Worm (Caenorhabditis elegans) whole organism, early embryonic: ENCODE data around the gene C28D4.7.
"Not testable (repeated sequence)": the region's sequence is repeated elsewhere in the genome, so short reads cannot be mapped to it uniquely, and the experiment has no call there.

ENCODE experiments used
- B0310.2 ChIP-seq: sonication (generic microtip); optimal IDR thresholded peaks from 2 replicates; lab custom pipeline; 2016; ENCODE audit warnings: mild to moderate bottlenecking, missing genetic modification characterization, missing compliant biosample characterization
- F13C5.2 ChIP-seq: sonication (generic microtip); optimal IDR thresholded peaks from 2 replicates; lab custom pipeline; 2017; ENCODE audit warnings: mild to moderate bottlenecking, missing genetic modification characterization, inconsistent platforms, missing compliant biosample characterization
- aly-1 ChIP-seq: sonication (generic microtip); optimal IDR thresholded peaks from 2 replicates; lab custom pipeline; 2016; ENCODE audit warnings: missing genetic modification characterization, missing compliant biosample characterization
- ama-1 ChIP-seq: fragments of 150-350 bp; optimal IDR thresholded peaks from 2 replicates; lab custom pipeline; 2014
- ceh-13 ChIP-seq: fragments of 200-800 bp; sonication (Bioruptor generic); optimal IDR thresholded peaks from 2 replicates; lab custom pipeline; 2018; ENCODE audit warnings: mild to moderate bottlenecking, missing genetic modification characterization, missing compliant biosample characterization
- ceh-36 ChIP-seq: sonication (generic microtip); optimal IDR thresholded peaks from 2 replicates; lab custom pipeline; 2016; ENCODE audit warnings: missing genetic modification characterization, inconsistent platforms, missing compliant biosample characterization
- ets-7 ChIP-seq: sonication (generic microtip); optimal IDR thresholded peaks from 2 replicates; lab custom pipeline; 2016; ENCODE audit warnings: missing genotype, missing genetic modification characterization, missing compliant biosample characterization
- flt-1 ChIP-seq: fragments of 200-800 bp; sonication (Bioruptor generic); IDR thresholded peaks from 2 replicates; pipeline ENCODE4 v1.3.6; 2022; ENCODE audit warnings: missing genetic modification characterization, missing compliant biosample characterization
- hmbx-1 ChIP-seq: sonication (generic microtip); optimal IDR thresholded peaks from 2 replicates; lab custom pipeline; 2016; ENCODE audit warnings: mild to moderate bottlenecking, missing genetic modification characterization, missing compliant biosample characterization
- hmg-4 ChIP-seq: fragments of 200-800 bp; sonication (Bioruptor generic); optimal IDR thresholded peaks from 2 replicates; lab custom pipeline; 2018; ENCODE audit warnings: mild to moderate bottlenecking, missing genetic modification characterization, missing compliant biosample characterization
- hnd-1 ChIP-seq: sonication (generic microtip); optimal IDR thresholded peaks from 2 replicates; lab custom pipeline; 2016; ENCODE audit warnings: missing genetic modification characterization, missing compliant biosample characterization
- pes-1 ChIP-seq: fragments of 200-800 bp; sonication (Bioruptor generic); IDR thresholded peaks from 2 replicates; pipeline ENCODE4 v1.3.6; 2022; ENCODE audit warnings: missing genetic modification reagents, missing genetic modification characterization, missing compliant biosample characterization
- scrt-1 ChIP-seq: fragments of 200-800 bp; sonication (Bioruptor generic); IDR thresholded peaks from 2 replicates; pipeline ENCODE4 v1.3.6; 2022; ENCODE audit warnings: missing genetic modification characterization, missing compliant biosample characterization
- sea-1 ChIP-seq: fragments of 200-800 bp; sonication (Bioruptor generic); conservative IDR thresholded peaks from 2 replicates; pipeline ENCODE4 v1.3.6; 2022; ENCODE audit warnings: missing genetic modification characterization, missing compliant biosample characterization
- tbx-11 ChIP-seq: fragments of 200-800 bp; sonication (Bioruptor generic); IDR thresholded peaks from 2 replicates; pipeline ENCODE4 v1.3.6; 2022; ENCODE audit warnings: missing genetic modification characterization, missing compliant biosample characterization
- tbx-37 ChIP-seq: fragments of 200-800 bp; sonication (Bioruptor generic); conservative IDR thresholded peaks from 2 replicates; pipeline ENCODE4 v1.3.6; 2022; ENCODE audit warnings: missing genetic modification reagents, missing genetic modification characterization, missing compliant biosample characterization
- tra-4 ChIP-seq: sonication (generic microtip); optimal IDR thresholded peaks from 2 replicates; lab custom pipeline; 2017; ENCODE audit warnings: missing genetic modification characterization, missing compliant biosample characterization

Gene C28D4.7

ce11 chrIV:9748342-9748741, 5.4 kb upstream of the C28D4.7 start, which contains the start of gene C28D4.8:
TSS of gene C28D4.8 (minus strand) at chrIV:9748442.
- TF ChIP-seq pes-1 (GFP tag; lab: Robert Waterston, UW) (no peak), ceh-13 (GFP tag; lab: Kevin White, UChicago) (no peak), hmg-4 (no peak), ets-7 (tag; lab: Kevin White, UChicago) (no peak), tbx-11 (GFP tag; lab: Robert Waterston, UW) (no peak), hmbx-1 (tag; lab: Kevin White, UChicago) (no peak), tra-4 (no peak), tbx-37 (GFP tag; lab: Robert Waterston, UW) (no peak), B0310.2 (tag; lab: Kevin White, UChicago) (no peak), hnd-1 (tag; lab: Kevin White, UChicago) (no peak), sea-1 (GFP tag; lab: Robert Waterston, UW) (no peak)

- no peak for TF ChIP-seq hnd-1 (tag; lab: Kevin White, UChicago)
- TF ChIP-seq flt-1 = no peak
- TF ChIP-seq ceh-36 (tag; lab: Kevin White, UChicago) = no peak
- TF ChIP-seq sea-1 (GFP tag; lab: Robert Waterston, UW) = no peak
- no peak for TF ChIP-seq F13C5.2 (tag; lab: Kevin White, UChicago)
- TF ChIP-seq scrt-1 (GFP tag; lab: Robert Waterston, UW) = no peak
- TF ChIP-seq tbx-11 (GFP tag; lab: Robert Waterston, UW) = no peak
Observed at ce11 chrIV:9746762-9747161, 3.8 kb upstream of the C28D4.7 start, which contains the start of gene C28D4.5. TSS of gene C28D4.5 (minus strand) at chrIV:9746862.

- no peak for TF ChIP-seq ceh-13 (GFP tag; lab: Kevin White, UChicago)
- TF ChIP-seq flt-1 = no peak
- no peak for TF ChIP-seq tbx-37 (GFP tag; lab: Robert Waterston, UW)
- no peak for TF ChIP-seq hmg-4
- no peak for TF ChIP-seq hmbx-1 (tag; lab: Kevin White, UChicago)
- TF ChIP-seq B0310.2 (tag; lab: Kevin White, UChicago) = no peak
- no peak for TF ChIP-seq sea-1 (GFP tag; lab: Robert Waterston, UW)
- TF ChIP-seq hnd-1 (tag; lab: Kevin White, UChicago) = no peak
- TF ChIP-seq F13C5.2 (tag; lab: Kevin White, UChicago) = no peak
- no peak for TF ChIP-seq ets-7 (tag; lab: Kevin White, UChicago)
- no peak for TF ChIP-seq scrt-1 (GFP tag; lab: Robert Waterston, UW)
- TF ChIP-seq pes-1 (GFP tag; lab: Robert Waterston, UW) = no peak
- no peak for TF ChIP-seq tra-4
Observed at ce11 chrIV:9744905-9745304, 2.0 kb upstream of the C28D4.7 start, which contains the start of gene C28D4.4. TSS of gene C28D4.4 (minus strand) at chrIV:9745005.

ce11 chrIV:9740851-9741549, 1.9 kb downstream of the C28D4.7 start, which contains the start of gene gln-6:
TSS of gene gln-6 (minus strand) at chrIV:9740901.
- not testable (repeated sequence) for TF ChIP-seq tbx-11 (GFP tag; lab: Robert Waterston, UW); ama-1 (lab: Kevin White, UChicago); B0310.2 (tag; lab: Kevin White, UChicago)

- TF ChIP-seq F13C5.2 (tag; lab: Kevin White, UChicago) (no peak), B0310.2 (tag; lab: Kevin White, UChicago) (no peak), hnd-1 (tag; lab: Kevin White, UChicago) (no peak)
Observed at ce11 chrIV:9739001-9739400, 3.9 kb downstream of the C28D4.7 start.

- TF ChIP-seq hnd-1 (tag; lab: Kevin White, UChicago) = no peak
- TF ChIP-seq ceh-13 (GFP tag; lab: Kevin White, UChicago) = no peak
- no peak for TF ChIP-seq scrt-1 (GFP tag; lab: Robert Waterston, UW)
- no peak for TF ChIP-seq sea-1 (GFP tag; lab: Robert Waterston, UW)
- no peak for TF ChIP-seq F13C5.2 (tag; lab: Kevin White, UChicago)
- TF ChIP-seq pes-1 (GFP tag; lab: Robert Waterston, UW) = no peak
- no peak for TF ChIP-seq tra-4
- no peak for TF ChIP-seq aly-1 (tag; lab: Kevin White, UChicago)
Observed at ce11 chrIV:9738194-9738593, 4.8 kb downstream of the C28D4.7 start, which contains the start of gene C28D4.10. TSS of gene C28D4.10 (plus strand) at chrIV:9738494.

ce11 chrIV:9737204-9737790, 5.7 kb downstream of the C28D4.7 start, which contains the start of gene cka-1:
TSS of gene cka-1 (minus strand) at chrIV:9737621.
- TF ChIP-seq ceh-36 (tag; lab: Kevin White, UChicago) (no peak), aly-1 (tag; lab: Kevin White, UChicago) (no peak), ets-7 (tag; lab: Kevin White, UChicago) (no peak), B0310.2 (tag; lab: Kevin White, UChicago) (no peak), hnd-1 (tag; lab: Kevin White, UChicago) (no peak), tbx-37 (GFP tag; lab: Robert Waterston, UW) (no peak), flt-1 (no peak), hmg-4 (no peak), sea-1 (GFP tag; lab: Robert Waterston, UW) (no peak), ceh-13 (GFP tag; lab: Kevin White, UChicago) (no peak), hmbx-1 (tag; lab: Kevin White, UChicago) (no peak)
